Worm (Caenorhabditis elegans): ENCODE measurements around the gene capa-1.

Gene capa-1

ce11 chrX:5890080-5890479, 29.1 kb upstream of the capa-1 start, which contains the start of gene F49E10.2 (continued):
- TF ChIP-seq egl-27 (tag; optimal IDR thresholded peaks at IDR 0.05) (no peak), nhr-77 (tag; optimal IDR thresholded peaks at IDR 0.05) (no peak), elt-3 (tag; optimal IDR thresholded peaks at IDR 0.05) (no peak), isw-1 (GFP tag; IDR thresholded peaks at IDR 0.05) (no peak), sptf-1 (tag; optimal IDR thresholded peaks at IDR 0.05) (no peak)

- TF ChIP-seq elt-3 (tag; optimal IDR thresholded peaks at IDR 0.05) (no peak), dpl-1 (GFP tag; optimal IDR thresholded peaks at IDR 0.05) (no peak), tbx-2 (tag; optimal IDR thresholded peaks at IDR 0.05) (peak; percentile 51), C16A3.4 (tag; optimal IDR thresholded peaks at IDR 0.05) (no peak), fkh-10 (GFP tag; optimal IDR thresholded peaks at IDR 0.05) (peak; percentile 95), lin-14 (GFP tag; optimal IDR thresholded peaks at IDR 0.05) (peak; percentile 72), fos-1 (tag; optimal IDR thresholded peaks at IDR 0.05) (no peak), nhr-71 (tag; optimal IDR thresholded peaks at IDR 0.05) (peak; percentile 14), unc-86 (tag; optimal IDR thresholded peaks at IDR 0.05) (peak; percentile 32)
Measured at ce11 chrX:5896001-5896400, 23.2 kb upstream of the capa-1 start.

- TF ChIP-seq dpl-1 (GFP tag; optimal IDR thresholded peaks at IDR 0.05) = no peak
- no peak for TF ChIP-seq hpl-2 (GFP tag; optimal IDR thresholded peaks at IDR 0.05)
Measured at ce11 chrX:5897038-5897437, 22.2 kb upstream of the capa-1 start, which contains the start of gene tbc-16. tbc-16 (plus strand) TSS chrX:5897338.

ce11 chrX:5901499-5901898, 17.7 kb upstream of the capa-1 start:
- no peak for TF ChIP-seq fkh-8 (tag; optimal IDR thresholded peaks at IDR 0.05)
- no peak for TF ChIP-seq efl-1 (optimal IDR thresholded peaks at IDR 0.05)
- peak in 1 of 2 experiments; percentile 83 for TF ChIP-seq efl-1 (GFP tag; optimal IDR thresholded peaks at IDR 0.05 in 1 of 2)
- no peak for TF ChIP-seq nhr-20 (tag; optimal IDR thresholded peaks at IDR 0.05)

ce11 chrX:5903896-5904295, 15.3 kb upstream of the capa-1 start:
- no peak for TF ChIP-seq irx-1 (tag; optimal IDR thresholded peaks at IDR 0.05)
- peak; percentile 15 for TF ChIP-seq lin-14 (GFP tag; optimal IDR thresholded peaks at IDR 0.05)

ce11 chrX:5904603-5905081, 14.6 kb upstream of the capa-1 start, which contains the start of gene nlp-49:
nlp-49 (plus strand) TSS chrX:5904653.
- TF ChIP-seq ceh-90 (tag; optimal IDR thresholded peaks at IDR 0.05) (no peak), unc-62 (GFP tag; optimal IDR thresholded peaks at IDR 0.05) (no peak), vab-15 (tag; optimal IDR thresholded peaks at IDR 0.05) (no peak), efl-3 (GFP tag; optimal IDR thresholded peaks at IDR 0.05) (no peak), blmp-1 (tag; optimal IDR thresholded peaks at IDR 0.05) (no peak), Y116A8C.19 (tag; optimal IDR thresholded peaks at IDR 0.05; ENCODE audit: borderline replicate concordance) (no peak), unc-30 (tag; optimal IDR thresholded peaks at IDR 0.05) (no peak)

- TF ChIP-seq unc-30 (tag; optimal IDR thresholded peaks at IDR 0.05) (no peak), dsc-1 (tag; optimal IDR thresholded peaks at IDR 0.05) (no peak), ztf-11 (tag; optimal IDR thresholded peaks at IDR 0.05) (no peak), nhr-28 (tag; optimal IDR thresholded peaks at IDR 0.05) (no peak), lir-3 (tag; optimal IDR thresholded peaks at IDR 0.05; ENCODE audit: poor library complexity) (no peak), unc-86 (tag; optimal IDR thresholded peaks at IDR 0.05) (no peak), sptf-1 (tag; optimal IDR thresholded peaks at IDR 0.05) (no peak), ceh-82 (tag; optimal IDR thresholded peaks at IDR 0.05) (no peak), ceh-88 (GFP tag; IDR thresholded peaks at IDR 0.05) (no peak), lin-35 (GFP tag; optimal IDR thresholded peaks at IDR 0.05) (no peak), irx-1 (tag; optimal IDR thresholded peaks at IDR 0.05) (no peak), aha-1 (tag; optimal IDR thresholded peaks at IDR 0.05) (no peak), lin-15B (tag; optimal IDR thresholded peaks at IDR 0.05) (no peak), lin-14 (GFP tag; optimal IDR thresholded peaks at IDR 0.05) (no peak), ceh-63 (GFP tag; optimal IDR thresholded peaks at IDR 0.05) (no peak), hlh-17 (GFP tag; optimal IDR thresholded peaks at IDR 0.05; ENCODE audit: borderline replicate concordance) (no peak), nhr-237 (tag; optimal IDR thresholded peaks at IDR 0.05) (no peak), nhr-12 (tag; optimal IDR thresholded peaks at IDR 0.05) (no peak)
Measured at ce11 chrX:5905764-5906163, 13.4 kb upstream of the capa-1 start.

Measured in whole organism, L1 larva.